Fruit fly (Drosophila melanogaster) whole organism, embryonic: ENCODE measurements around the gene ND-AGGG.

Experiments
- Bdp1 ChIP-seq: fragments of 200-800 bp; sonication (Bioruptor generic); optimal IDR thresholded peaks from 3 replicates; lab custom pipeline; 2016; ENCODE audit warnings: missing biosample characterization, missing genetic modification characterization
- CG10267 ChIP-seq: fragments of 200-800 bp; sonication (Bioruptor generic); optimal IDR thresholded peaks from 2 replicates; lab custom pipeline; 2018; ENCODE audit warnings: missing biosample characterization, mild to moderate bottlenecking, missing genetic modification characterization, moderate library complexity
- CG10321 ChIP-seq: fragments of 200-800 bp; sonication (Bioruptor generic); IDR thresholded peaks from 2 replicates; pipeline ENCODE4 v1.3.6; 2022; ENCODE audit warnings: missing biosample characterization, missing genetic modification characterization
- CG10959 ChIP-seq: fragments of 200-800 bp; sonication (Bioruptor generic); IDR thresholded peaks from 2 replicates; pipeline ENCODE4 v1.3.6; 2022; ENCODE audit warnings: missing biosample characterization, missing genetic modification characterization
- CG11560 ChIP-seq: fragments of 200-800 bp; sonication (Bioruptor generic); IDR thresholded peaks from 3 replicates; pipeline ENCODE4 v1.3.6; 2022; ENCODE audit warnings: missing biosample characterization, missing genetic modification characterization
- CG11723 ChIP-seq: fragments of 200-800 bp; sonication (Bioruptor generic); optimal IDR thresholded peaks from 2 replicates; lab custom pipeline; 2017; ENCODE audit warnings: missing biosample characterization, mild to moderate bottlenecking, missing genetic modification characterization
- CG13624 ChIP-seq: fragments of 200-800 bp; sonication (Bioruptor generic); optimal IDR thresholded peaks from 2 replicates; lab custom pipeline; 2016; ENCODE audit warnings: missing biosample characterization, missing genetic modification characterization
- CG13894 ChIP-seq: fragments of 200-800 bp; sonication (Bioruptor generic); optimal IDR thresholded peaks from 3 replicates; lab custom pipeline; 2018; ENCODE audit warnings: missing biosample characterization, mild to moderate bottlenecking, missing genetic modification characterization, moderate library complexity
- CG14710 ChIP-seq: fragments of 200-800 bp; sonication (Bioruptor generic); optimal IDR thresholded peaks from 3 replicates; lab custom pipeline; 2019; ENCODE audit warnings: missing biosample characterization, mild to moderate bottlenecking, missing genetic modification characterization, moderate library complexity
- CG16779 ChIP-seq: fragments of 200-800 bp; sonication (Bioruptor generic); IDR thresholded peaks from 2 replicates; pipeline ENCODE4 v1.3.6; 2022; ENCODE audit warnings: missing biosample characterization, missing genetic modification characterization
- CG16813 ChIP-seq: fragments of 200-800 bp; sonication (Bioruptor generic); IDR thresholded peaks from 3 replicates; pipeline ENCODE4 v1.3.6; 2022; ENCODE audit warnings: missing biosample characterization, missing genetic modification characterization; ENCODE audit not compliant: partially characterized antibody
- CG17829 ChIP-seq: fragments of 200-800 bp; optimal IDR thresholded peaks from 2 replicates; lab custom pipeline; 2019; ENCODE audit warnings: missing biosample characterization, mild to moderate bottlenecking, missing genetic modification characterization, moderate library complexity
- CG18599 ChIP-seq: fragments of 200-800 bp; sonication (Bioruptor generic); optimal IDR thresholded peaks from 3 replicates; lab custom pipeline; 2017; ENCODE audit warnings: missing biosample characterization, missing genetic modification characterization, mild to moderate bottlenecking, moderate library complexity, missing genetic modification reagents
- CG2116 ChIP-seq: fragments of 200-800 bp; sonication (Bioruptor generic); optimal IDR thresholded peaks from 3 replicates; lab custom pipeline; 2018; ENCODE audit warnings: missing biosample characterization, mild to moderate bottlenecking, missing genetic modification characterization
- CG3065 ChIP-seq: fragments of 200-800 bp; sonication (Bioruptor generic); optimal IDR thresholded peaks from 2 replicates; lab custom pipeline; 2016; ENCODE audit warnings: missing biosample characterization, missing genetic modification characterization
- CG3281 ChIP-seq: fragments of 200-800 bp; sonication (Bioruptor generic); optimal IDR thresholded peaks from 3 replicates; lab custom pipeline; 2017; ENCODE audit warnings: missing biosample characterization, mild to moderate bottlenecking, missing genetic modification characterization
- CG8290 ChIP-seq, 3 experiments: fragments of 200-800 bp; sonication (Bioruptor generic); optimal IDR thresholded peaks; 2 replicates each; lab custom pipeline; 2016 to 2019; ENCODE audit warnings: missing biosample characterization in 3 of 3, missing genetic modification characterization in 3 of 3, mild to moderate bottlenecking in 2 of 3, moderate library complexity in 1 of 3
- CG8765 ChIP-seq: fragments of 200-800 bp; sonication (Bioruptor generic); IDR thresholded peaks from 2 replicates; pipeline ENCODE4 v1.3.6; 2022; ENCODE audit warnings: missing biosample characterization, missing genetic modification characterization
- CG9727 ChIP-seq: fragments of 200-800 bp; sonication (Bioruptor generic); optimal IDR thresholded peaks from 3 replicates; lab custom pipeline; 2017; ENCODE audit warnings: missing biosample characterization, mild to moderate bottlenecking, missing genetic modification characterization
- D19B ChIP-seq: fragments of 200-800 bp; sonication (Bioruptor generic); optimal IDR thresholded peaks from 2 replicates; lab custom pipeline; 2017; ENCODE audit warnings: missing biosample characterization, mild to moderate bottlenecking, missing genetic modification characterization
- Deaf1 ChIP-seq: fragments of 200-800 bp; optimal IDR thresholded peaks from 3 replicates; lab custom pipeline; 2019; ENCODE audit warnings: missing biosample characterization, mild to moderate bottlenecking, missing genetic modification characterization, moderate library complexity
- Dfd ChIP-seq, 2 experiments: fragments of >200 bp; optimal IDR thresholded peaks; 2 replicates each; lab custom pipeline; 2017; ENCODE audit warnings: missing biosample characterization in 2 of 2, missing genetic modification characterization in 2 of 2
- Drgx ChIP-seq: fragments of 200-800 bp; sonication (Bioruptor generic); IDR thresholded peaks from 2 replicates; pipeline ENCODE4 v1.3.6; 2022; ENCODE audit warnings: missing biosample characterization, missing genetic modification characterization
- Ets65A ChIP-seq: fragments of 200-800 bp; sonication (Bioruptor generic); peaks from one replicate; lab custom pipeline; 2016; ENCODE audit warnings: missing biosample characterization, missing genetic modification characterization
- HmgD ChIP-seq: fragments of 200-800 bp; sonication (Bioruptor generic); optimal IDR thresholded peaks from 3 replicates; lab custom pipeline; 2016; ENCODE audit warnings: missing biosample characterization, missing genetic modification characterization
- Meics ChIP-seq: fragments of 200-800 bp; sonication (Bioruptor generic); optimal IDR thresholded peaks from 2 replicates; lab custom pipeline; 2017; ENCODE audit warnings: missing biosample characterization, mild to moderate bottlenecking, missing genetic modification characterization
- Myb ChIP-seq: fragments of 200-800 bp; sonication (Bioruptor generic); optimal IDR thresholded peaks from 2 replicates; lab custom pipeline; 2016; ENCODE audit warnings: missing biosample characterization, missing genetic modification characterization
- Rfx ChIP-seq: fragments of 200-800 bp; sonication (Bioruptor generic); IDR thresholded peaks from 2 replicates; pipeline ENCODE4 v1.3.6; 2022; ENCODE audit warnings: missing biosample characterization, missing genetic modification characterization
- Ssrp ChIP-seq: fragments of 200-800 bp; sonication (Bioruptor generic); optimal IDR thresholded peaks from 2 replicates; lab custom pipeline; 2018; ENCODE audit warnings: missing biosample characterization, mild to moderate bottlenecking, missing genetic modification characterization, moderate library complexity
- Taf1 ChIP-seq: fragments of 200-800 bp; sonication (Bioruptor generic); IDR thresholded peaks from 2 replicates; pipeline ENCODE4 v1.3.6; 2022; ENCODE audit warnings: missing biosample characterization, missing genetic modification characterization
- Usf ChIP-seq: fragments of 200-800 bp; sonication (Bioruptor generic); optimal IDR thresholded peaks from 2 replicates; lab custom pipeline; 2017; ENCODE audit warnings: missing genotype, missing biosample characterization, missing genetic modification characterization
- ara ChIP-seq: fragments of 200-800 bp; sonication (Bioruptor generic); IDR thresholded peaks from 2 replicates; pipeline ENCODE4 v1.3.6; 2022; ENCODE audit warnings: missing biosample characterization, missing genetic modification characterization
- ase ChIP-seq: fragments of 200-800 bp; sonication (Bioruptor generic); IDR thresholded peaks from 3 replicates; pipeline ENCODE4 v1.3.6; 2022; ENCODE audit warnings: missing biosample characterization, missing genetic modification characterization
- ato ChIP-seq: fragments of 200-800 bp; sonication (Bioruptor generic); IDR thresholded peaks from 2 replicates; pipeline ENCODE4 v1.3.6; 2022; ENCODE audit warnings: missing biosample characterization, missing genetic modification characterization; ENCODE audit not compliant: partially characterized antibody
- btn ChIP-seq: fragments of 200-800 bp; sonication (Bioruptor generic); optimal IDR thresholded peaks from 2 replicates; lab custom pipeline; 2016; ENCODE audit warnings: missing biosample characterization, missing genetic modification characterization
- chm ChIP-seq: fragments of 200-800 bp; sonication (Bioruptor generic); IDR thresholded peaks from 2 replicates; pipeline ENCODE4 v1.3.6; 2022; ENCODE audit warnings: missing biosample characterization, missing genetic modification characterization
- crc ChIP-seq: fragments of 200-800 bp; sonication (Bioruptor generic); optimal IDR thresholded peaks from 2 replicates; lab custom pipeline; 2016; ENCODE audit warnings: missing biosample characterization, missing genetic modification characterization
- dan ChIP-seq: fragments of 200-800 bp; sonication (Bioruptor generic); IDR thresholded peaks from 2 replicates; pipeline ENCODE4 v1.3.6; 2022; ENCODE audit warnings: missing biosample characterization, missing genetic modification characterization
- gem ChIP-seq: fragments of 200-800 bp; sonication (Bioruptor generic); optimal IDR thresholded peaks from 2 replicates; lab custom pipeline; 2019; ENCODE audit warnings: missing biosample characterization, mild to moderate bottlenecking, missing genetic modification characterization, moderate library complexity
- gfzf ChIP-seq: fragments of 200-800 bp; sonication (Bioruptor generic); optimal IDR thresholded peaks from 2 replicates; lab custom pipeline; 2016; ENCODE audit warnings: missing biosample characterization, mild to moderate bottlenecking, missing genetic modification characterization, moderate library complexity
- hb ChIP-seq: fragments of 200-800 bp; sonication (Bioruptor generic); IDR thresholded peaks from 3 replicates; pipeline ENCODE4 v1.3.6; 2022; ENCODE audit warnings: missing biosample characterization, missing genetic modification characterization; ENCODE audit not compliant: partially characterized antibody
- klu ChIP-seq: fragments of 200-800 bp; sonication (Bioruptor generic); IDR thresholded peaks from 2 replicates; pipeline ENCODE4 v1.3.6; 2022; ENCODE audit warnings: missing biosample characterization, missing genetic modification characterization
- mirr ChIP-seq: fragments of 200-800 bp; sonication (Bioruptor generic); optimal IDR thresholded peaks from 3 replicates; lab custom pipeline; 2018; ENCODE audit warnings: missing biosample characterization, mild to moderate bottlenecking, missing genetic modification characterization
- mld ChIP-seq: fragments of 200-800 bp; sonication (Bioruptor generic); IDR thresholded peaks from 3 replicates; pipeline ENCODE4 v1.3.6; 2022; ENCODE audit warnings: missing biosample characterization, missing genetic modification characterization; ENCODE audit not compliant: partially characterized antibody
- nmo ChIP-seq: fragments of 200-800 bp; sonication (Bioruptor generic); optimal IDR thresholded peaks from 2 replicates; lab custom pipeline; 2018; ENCODE audit warnings: missing biosample characterization, mild to moderate bottlenecking, missing genetic modification characterization, moderate library complexity
- peb ChIP-seq: fragments of 200-800 bp; sonication (Bioruptor generic); IDR thresholded peaks from 2 replicates; pipeline ENCODE4 v1.3.6; 2022; ENCODE audit warnings: missing biosample characterization, missing genetic modification characterization
- pfk ChIP-seq: fragments of 200-800 bp; sonication (Bioruptor generic); optimal IDR thresholded peaks from 2 replicates; lab custom pipeline; 2018; ENCODE audit warnings: missing biosample characterization, mild to moderate bottlenecking, missing genetic modification characterization, moderate library complexity
- phol ChIP-seq: fragments of 200-800 bp; sonication (Bioruptor generic); optimal IDR thresholded peaks from 3 replicates; lab custom pipeline; 2018; ENCODE audit warnings: missing biosample characterization, mild to moderate bottlenecking, missing genetic modification characterization, moderate library complexity
- ttk ChIP-seq: fragments of 200-800 bp; sonication (Bioruptor generic); IDR thresholded peaks from 2 replicates; pipeline ENCODE4 v2.1.2; 2022; ENCODE audit warnings: missing biosample characterization, missing genetic modification characterization
- unc-4 ChIP-seq: fragments of 200-800 bp; sonication (Bioruptor generic); IDR thresholded peaks from 2 replicates; pipeline ENCODE4 v1.3.6; 2022; ENCODE audit warnings: missing biosample characterization, missing genetic modification characterization; ENCODE audit not compliant: partially characterized antibody
- zen ChIP-seq: fragments of 200-800 bp; sonication (Bioruptor generic); optimal IDR thresholded peaks from 3 replicates; lab custom pipeline; 2018; ENCODE audit warnings: missing biosample characterization, mild to moderate bottlenecking, missing genetic modification characterization, moderate library complexity
- zen2 ChIP-seq: fragments of 200-800 bp; sonication (Bioruptor generic); IDR thresholded peaks from 3 replicates; pipeline ENCODE4 v1.3.6; 2022; ENCODE audit warnings: missing biosample characterization, missing genetic modification characterization; ENCODE audit not compliant: partially characterized antibody
- zfh2 ChIP-seq: fragments of 200-800 bp; sonication (Bioruptor generic); optimal IDR thresholded peaks from 2 replicates; lab custom pipeline; 2016; ENCODE audit warnings: missing biosample characterization, missing genetic modification characterization

The ND-AGGG gene

dm6 chr3L:24975839-24976380, at the start of gene ND-AGGG (continued):
- TF ChIP-seq HmgD (GFP tag; lab: Kevin White, UChicago) (no peak), CG10959 (no peak), CG8290 (GFP tag; optimal IDR thresholded peaks at IDR 0.05; lab: Kevin White, UChicago) (peak; percentile 13), CG8290 (tag; optimal IDR thresholded peaks at IDR 0.05; lab: Kevin White, UChicago) (peak in 1 of 2 experiments; percentile 45), CG13624 (GFP tag; lab: Kevin White, UChicago) (no peak), CG11723 (GFP tag; lab: Kevin White, UChicago) (peak; percentile 82), gfzf (GFP tag; lab: Kevin White, UChicago) (peak; percentile 17), CG8765 (GFP tag; lab: Robert Waterston, UW) (no peak), pfk (peak; percentile 2), Usf (GFP tag; lab: Kevin White, UChicago) (no peak), CG3065 (GFP tag; lab: Kevin White, UChicago) (no peak), CG16779 (no peak), CG16813 (no peak), CG11560 (no peak), gem (tag; lab: Kevin White, UChicago) (no peak), Drgx (GFP tag; lab: Robert Waterston, UW) (no peak), phol (tag; lab: Kevin White, UChicago) (peak; percentile 81), D19B (GFP tag; lab: Kevin White, UChicago) (no peak), Meics (GFP tag; lab: Kevin White, UChicago) (no peak), Myb (GFP tag; lab: Kevin White, UChicago) (no peak), mirr (GFP tag; lab: Kevin White, UChicago) (no peak), nmo (peak; percentile 47), ato (no peak), CG3281 (GFP tag; lab: Kevin White, UChicago) (no peak), ase (no peak), zen (no peak), CG14710 (tag; lab: Kevin White, UChicago) (peak; percentile 28), CG2116 (no peak), peb (GFP tag; lab: Robert Waterston, UW) (no peak), CG10321 (GFP tag; lab: Robert Waterston, UW) (no peak), chm (GFP tag; lab: Robert Waterston, UW) (no peak), unc-4 (GFP tag; lab: Robert Waterston, UW) (no peak), klu (GFP tag; lab: Robert Waterston, UW) (no peak), CG17829 (tag; lab: Kevin White, UChicago) (no peak), CG10267 (tag; lab: Kevin White, UChicago) (no peak), ara (GFP tag; lab: Robert Waterston, UW) (no peak), Ssrp (tag; lab: Kevin White, UChicago) (peak; percentile 13), CG9727 (GFP tag; lab: Kevin White, UChicago) (no peak), Dfd (GFP tag; optimal IDR thresholded peaks at IDR 0.05; lab: Kevin White, UChicago) (peak in 1 of 2 experiments; percentile 75)

- TF ChIP-seq ttk (GFP tag; lab: Robert Waterston, UW) (no peak), crc (GFP tag; lab: Kevin White, UChicago) (no peak), hb (no peak), mld (GFP tag; lab: Robert Waterston, UW) (no peak), Taf1 (no peak), dan (GFP tag; lab: Robert Waterston, UW) (no peak), Ets65A (GFP tag; lab: Kevin White, UChicago) (peak; percentile 17), Bdp1 (GFP tag; lab: Kevin White, UChicago) (no peak), zfh2 (GFP tag; lab: Kevin White, UChicago) (no peak), CG13894 (tag; lab: Kevin White, UChicago) (no peak), CG18599 (GFP tag; lab: Kevin White, UChicago) (no peak), zen2 (no peak), Rfx (GFP tag; lab: Robert Waterston, UW) (no peak), Deaf1 (tag; lab: Kevin White, UChicago) (no peak), btn (GFP tag; lab: Kevin White, UChicago) (no peak)
These were observed 49.2 kb upstream of the ND-AGGG start, which contains the start of gene CG40472 for dm6 chr3L:24926882-24927281. Gene CG40472 (plus strand): TSS chr3L:24927130.
